Fruit fly (Drosophila melanogaster): ENCODE results near the gene CG12316.
A peak's percentile ranks its signal among the peaks of the same experiment; 100 is the strongest.

CG12316 gene

DNA sequence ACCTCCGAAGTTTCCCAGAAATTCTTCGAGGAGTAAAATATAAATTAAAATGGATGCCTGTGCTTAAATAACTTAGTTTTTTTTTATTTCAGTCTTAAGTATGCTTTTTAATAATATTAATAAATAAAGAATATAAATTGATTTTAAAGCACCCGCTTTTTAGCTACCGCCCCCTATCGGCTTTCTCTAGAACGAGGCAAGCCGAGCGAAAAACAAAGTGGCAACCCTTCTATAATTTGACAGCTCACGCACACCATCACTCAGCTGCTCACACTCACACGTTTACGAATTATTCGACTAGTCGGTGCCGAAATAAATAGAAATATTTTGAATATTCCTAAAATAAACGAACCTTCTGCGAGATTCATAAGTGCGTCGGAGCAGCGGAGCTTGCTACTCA lies 24.8 kb upstream of the CG12316 start, which contains the start of gene CG6878 (continued):
- 0 out of 3 replicates have a peak, but pooled peaks have one; percentile 29 for TF ChIP-seq CG34224 (GFP tag; IDR thresholded peaks at IDR 0.05; ENCODE audit: partially characterized antibody)
- TF ChIP-seq CG7928 (GFP tag; optimal IDR thresholded peaks at IDR 0.05), result no peak
- peak; percentile 86 for TF ChIP-seq YL-1 (GFP tag; optimal IDR thresholded peaks at IDR 0.05)
- peak; percentile 43 for TF ChIP-seq caup (GFP tag; optimal IDR thresholded peaks at IDR 0.05; ENCODE audit: severe bottlenecking)
- no peak for TF ChIP-seq CG11695 (GFP tag; IDR thresholded peaks at IDR 0.05)
- no peak for TF ChIP-seq aop (GFP tag; IDR thresholded peaks at IDR 0.05)
- no peak for TF ChIP-seq Nf-YB (GFP tag; optimal IDR thresholded peaks at IDR 0.05)
- TF ChIP-seq CG10979 (tag; optimal IDR thresholded peaks at IDR 0.05), result peak; percentile 8
- peak; percentile 44 for TF ChIP-seq CG17359 (tag; optimal IDR thresholded peaks at IDR 0.05)
- peak; percentile 93 for TF ChIP-seq stwl (tag; optimal IDR thresholded peaks at IDR 0.05)
- peak; percentile 68 for TF ChIP-seq CG17912 (GFP tag; optimal IDR thresholded peaks at IDR 0.05)
- TF ChIP-seq Bgb (GFP tag; IDR thresholded peaks at IDR 0.05; ENCODE audit: partially characterized antibody), result peak; percentile 56
- TF ChIP-seq otp (GFP tag; IDR thresholded peaks at IDR 0.05), result peak; percentile 25; the same call in 1 of the 3 replicates
- no peak for TF ChIP-seq Doc2 (GFP tag; IDR thresholded peaks at IDR 0.05)
- no peak for TF ChIP-seq CG17612 (GFP tag; IDR thresholded peaks at IDR 0.05)
- no peak for TF ChIP-seq so (GFP tag; IDR thresholded peaks at IDR 0.05)
- peak; percentile 97 for TF ChIP-seq E2f2 (GFP tag; IDR thresholded peaks at IDR 0.05)
- no peak; the same call in 2 of the 3 replicates for TF ChIP-seq CG2199 (GFP tag; IDR thresholded peaks at IDR 0.05)
- no peak for TF ChIP-seq mam (GFP tag; optimal IDR thresholded peaks at IDR 0.05)
- TF ChIP-seq CG30431 (GFP tag; optimal IDR thresholded peaks at IDR 0.05), result no peak
- peak; percentile 33 for TF ChIP-seq CG9797 (GFP tag; optimal IDR thresholded peaks at IDR 0.05)
- TF ChIP-seq CG14014 (GFP tag; IDR thresholded peaks at IDR 0.05), result peak; percentile 24; the same call in 1 of the 2 replicates
- TF ChIP-seq Dfd (GFP tag; optimal IDR thresholded peaks at IDR 0.05), result no peak
- peak; percentile 32 for TF ChIP-seq CG17186 (GFP tag; optimal IDR thresholded peaks at IDR 0.05)
- no peak for TF ChIP-seq gsb (GFP tag; IDR thresholded peaks at IDR 0.05)
- peak in 1 of 3 experiments; percentile 18 for TF ChIP-seq Stat92E (GFP tag; optimal IDR thresholded peaks at IDR 0.05)
- no peak for TF ChIP-seq br (optimal IDR thresholded peaks at IDR 0.05)
- peak; percentile 63 for TF ChIP-seq CG12659 (GFP tag; optimal IDR thresholded peaks at IDR 0.05)
- TF ChIP-seq CG6813 (GFP tag; optimal IDR thresholded peaks at IDR 0.05), result peak; percentile 30
- peak; percentile 42 for TF ChIP-seq PHDP (tag; optimal IDR thresholded peaks at IDR 0.05)
- peak; percentile 42 for TF ChIP-seq CG2116 (GFP tag; optimal IDR thresholded peaks at IDR 0.05)
- peak; percentile 37 for TF ChIP-seq CG15601 (tag; optimal IDR thresholded peaks at IDR 0.05)
- TF ChIP-seq CG10366 (GFP tag; IDR thresholded peaks at IDR 0.05), result no peak
- no peak for TF ChIP-seq Hmx (GFP tag; optimal IDR thresholded peaks at IDR 0.05)
- TF ChIP-seq CG2129 (GFP tag; IDR thresholded peaks at IDR 0.05; ENCODE audit: partially characterized antibody), result no peak
- TF ChIP-seq maf-S (GFP tag; optimal IDR thresholded peaks at IDR 0.05), result no peak
- TF ChIP-seq CHES-1-like (GFP tag; optimal IDR thresholded peaks at IDR 0.05), result peak; percentile 8
- no peak for TF ChIP-seq bowl (GFP tag; IDR thresholded peaks at IDR 0.05)
- TF ChIP-seq mirr (GFP tag; optimal IDR thresholded peaks at IDR 0.05), result no peak
- peak; percentile 27 for TF ChIP-seq CG7839 (tag; optimal IDR thresholded peaks at IDR 0.05)
- TF ChIP-seq CG8281 (tag; optimal IDR thresholded peaks at IDR 0.05), result no peak
- TF ChIP-seq pros (GFP tag; optimal IDR thresholded peaks at IDR 0.05), result no peak
- TF ChIP-seq CG15696 (tag; optimal IDR thresholded peaks at IDR 0.05), result peak; percentile 13
- TF ChIP-seq Optix (GFP tag; IDR thresholded peaks at IDR 0.05), result no peak
- TF ChIP-seq CG10267 (tag; optimal IDR thresholded peaks at IDR 0.05), result peak; percentile 46
- peak; percentile 94 for TF ChIP-seq cg (GFP tag; optimal IDR thresholded peaks at IDR 0.05)
- TF ChIP-seq D19A (tag; optimal IDR thresholded peaks at IDR 0.05), result peak; percentile 55
- TF ChIP-seq ken (GFP tag; IDR thresholded peaks at IDR 0.05), result no peak
- peak; percentile 20 for TF ChIP-seq CG30403 (GFP tag; optimal IDR thresholded peaks at IDR 0.05)
- TF ChIP-seq CG18262 (tag; optimal IDR thresholded peaks at IDR 0.05), result peak; percentile 21
- no peak for TF ChIP-seq CG17361 (GFP tag; IDR thresholded peaks at IDR 0.05)
